Worm (Caenorhabditis elegans) whole organism, midembryonic: ENCODE results near the gene asp-15.
"Not testable (repeated sequence)": the region's sequence is repeated elsewhere in the genome, so short reads cannot be mapped to it uniquely, and the experiment has no call there.

Source experiments
- flt-1 ChIP-seq: fragments of 200-800 bp; sonication (Bioruptor generic); IDR thresholded peaks from 2 replicates; pipeline ENCODE4 v1.3.6; 2022; ENCODE audit warnings: missing genetic modification characterization, missing compliant biosample characterization
- ztf-23 ChIP-seq: fragments of 200-800 bp; sonication (Bioruptor generic); IDR thresholded peaks from 2 replicates; pipeline ENCODE4 v1.3.6; 2022; ENCODE audit warnings: missing genetic modification reagents, missing genetic modification characterization, missing compliant biosample characterization

- not testable (repeated sequence) for TF ChIP-seq ztf-23 (GFP tag; lab: Robert Waterston, UW); flt-1
Measured at ce11 chrV:19065945-19066344, 21.3 kb upstream of the asp-15 start.
